Fruit fly (Drosophila melanogaster) S2 (cell line): Measurements from ENCODE around the gene CG12182.

ENCODE experiments used
- CG8478 ChIP-seq: fragments of >200 bp; optimal IDR thresholded peaks from 2 replicates; lab custom pipeline; 2018
- CTCF ChIP-seq, 2 experiments: fragments of >200 bp; optimal IDR thresholded peaks; 2 replicates each; lab custom pipeline; 2018

The CG12182 gene

dm6 chr3L:2582290-2582689 lies 17.1 kb downstream of the CG12182 start:
- TF ChIP-seq CTCF (optimal IDR thresholded peaks at IDR 0.05; lab: Kevin White, UChicago), result no peak
- no peak for TF ChIP-seq CG8478 (lab: Kevin White, UChicago)

- no peak for TF ChIP-seq CTCF (optimal IDR thresholded peaks at IDR 0.05; lab: Kevin White, UChicago)
- TF ChIP-seq CG8478 (lab: Kevin White, UChicago), result no peak
Measured at dm6 chr3L:2581857-2582256, 17.5 kb downstream of the CG12182 start.

- no peak for TF ChIP-seq CG8478 (lab: Kevin White, UChicago)
- TF ChIP-seq CTCF (optimal IDR thresholded peaks at IDR 0.05; lab: Kevin White, UChicago), result no peak
Measured at dm6 chr3L:2581343-2581825, 18.0 kb downstream of the CG12182 start.

- TF ChIP-seq CG8478 (lab: Kevin White, UChicago), result no peak
- no peak for TF ChIP-seq CTCF (optimal IDR thresholded peaks at IDR 0.05; lab: Kevin White, UChicago)
Measured at dm6 chr3L:2579557-2580224, 19.7 kb downstream of the CG12182 start.

- TF ChIP-seq CTCF (optimal IDR thresholded peaks at IDR 0.05; lab: Kevin White, UChicago) (no peak), CG8478 (lab: Kevin White, UChicago) (no peak)
Measured at dm6 chr3L:2578737-2579136, 20.6 kb downstream of the CG12182 start.

dm6 chr3L:2578315-2578714 lies 21.1 kb downstream of the CG12182 start:
- no peak for TF ChIP-seq CG8478 (lab: Kevin White, UChicago)
- no peak for TF ChIP-seq CTCF (optimal IDR thresholded peaks at IDR 0.05; lab: Kevin White, UChicago)

dm6 chr3L:2577096-2577831 lies 22.1 kb downstream of the CG12182 start:
- no peak for TF ChIP-seq CG8478 (lab: Kevin White, UChicago)
- TF ChIP-seq CTCF (optimal IDR thresholded peaks at IDR 0.05; lab: Kevin White, UChicago), result no peak

dm6 chr3L:2575240-2575639 lies 24.1 kb downstream of the CG12182 start:
- TF ChIP-seq CTCF (optimal IDR thresholded peaks at IDR 0.05; lab: Kevin White, UChicago), result no peak
- no peak for TF ChIP-seq CG8478 (lab: Kevin White, UChicago)

- no peak for TF ChIP-seq CTCF (optimal IDR thresholded peaks at IDR 0.05; lab: Kevin White, UChicago)
- TF ChIP-seq CG8478 (lab: Kevin White, UChicago), result no peak
Measured at dm6 chr3L:2574716-2575115, 24.7 kb downstream of the CG12182 start.

dm6 chr3L:2572907-2573591 lies 26.3 kb downstream of the CG12182 start:
- TF ChIP-seq CTCF (optimal IDR thresholded peaks at IDR 0.05; lab: Kevin White, UChicago) (no peak), CG8478 (lab: Kevin White, UChicago) (no peak)

dm6 chr3L:2571975-2572374 lies 27.4 kb downstream of the CG12182 start:
- no peak for TF ChIP-seq CTCF (optimal IDR thresholded peaks at IDR 0.05; lab: Kevin White, UChicago)
- TF ChIP-seq CG8478 (lab: Kevin White, UChicago), result no peak

- TF ChIP-seq CTCF (optimal IDR thresholded peaks at IDR 0.05; lab: Kevin White, UChicago) (no peak), CG8478 (lab: Kevin White, UChicago) (no peak)
Measured at dm6 chr3L:2570269-2570723, 29.1 kb downstream of the CG12182 start.

dm6 chr3L:2568274-2568673 lies 31.1 kb downstream of the CG12182 start:
- TF ChIP-seq CG8478 (lab: Kevin White, UChicago), result no peak
- TF ChIP-seq CTCF (optimal IDR thresholded peaks at IDR 0.05; lab: Kevin White, UChicago), result no peak

dm6 chr3L:2567050-2567609 lies 32.2 kb downstream of the CG12182 start:
- TF ChIP-seq CTCF (optimal IDR thresholded peaks at IDR 0.05; lab: Kevin White, UChicago) (no peak), CG8478 (lab: Kevin White, UChicago) (no peak)
